Worm (Caenorhabditis elegans) whole organism, L1 larva: ENCODE data around the gene nsph-3.2.

Source experiments
- ceh-63 ChIP-seq: fragments of 200-800 bp; sonication (Bioruptor generic); optimal IDR thresholded peaks from 2 replicates; lab custom pipeline; 2018; ENCODE audit warnings: mild to moderate bottlenecking, missing genetic modification characterization, missing compliant biosample characterization
- ceh-8 ChIP-seq: fragments of 200-800 bp; sonication (Bioruptor generic); optimal IDR thresholded peaks from 2 replicates; lab custom pipeline; 2018; ENCODE audit warnings: mild to moderate bottlenecking, missing genetic modification characterization, moderate library complexity, missing compliant biosample characterization
- fkh-8 ChIP-seq: sonication (generic microtip); optimal IDR thresholded peaks from 2 replicates; lab custom pipeline; 2016; ENCODE audit warnings: mild to moderate bottlenecking, missing genetic modification characterization, missing compliant biosample characterization
- lsy-2 ChIP-seq, 2 experiments: fragments of 150-350 bp; optimal IDR thresholded peaks; 2 replicates each; lab custom pipeline; 2014; ENCODE audit warnings: missing biosample characterization in 2 of 2, missing genetic modification characterization in 2 of 2
- mdl-1 ChIP-seq, 2 experiments: fragments of 150-350 bp; optimal IDR thresholded peaks; 2 replicates each; lab custom pipeline; 2014 to 2017; ENCODE audit warnings: missing biosample characterization in 2 of 2, missing genetic modification characterization in 2 of 2, inconsistent platforms in 1 of 2
- nhr-12 ChIP-seq: sonication (generic microtip); optimal IDR thresholded peaks from 2 replicates; lab custom pipeline; 2017; ENCODE audit warnings: missing biosample characterization, missing genetic modification characterization
- pax-3 ChIP-seq: fragments of 200-800 bp; sonication (Bioruptor generic); optimal IDR thresholded peaks from 2 replicates; lab custom pipeline; 2018; ENCODE audit warnings: mild to moderate bottlenecking, missing genetic modification characterization, moderate library complexity, missing compliant biosample characterization
- pqm-1 ChIP-seq: sonication (generic microtip); optimal IDR thresholded peaks from 3 replicates; lab custom pipeline; 2017; ENCODE audit warnings: missing biosample characterization, missing genetic modification characterization
- skn-1 ChIP-seq: fragments of 150-350 bp; optimal IDR thresholded peaks from 2 replicates; lab custom pipeline; 2014; ENCODE audit warnings: missing biosample characterization, missing genetic modification characterization
- swsn-7 ChIP-seq: sonication (generic microtip); optimal IDR thresholded peaks from 2 replicates; lab custom pipeline; 2016; ENCODE audit warnings: missing genetic modification characterization, missing compliant biosample characterization
- tlp-1 ChIP-seq: fragments of 150-350 bp; optimal IDR thresholded peaks from 2 replicates; lab custom pipeline; 2014; ENCODE audit warnings: missing biosample characterization, missing genetic modification characterization
- xbp-1 ChIP-seq: sonication (generic microtip); optimal IDR thresholded peaks from 2 replicates; lab custom pipeline; 2016; ENCODE audit warnings: missing genetic modification characterization, missing compliant biosample characterization
- ztf-11 ChIP-seq, 2 experiments: sonication (generic microtip); optimal IDR thresholded peaks; 2 replicates each; lab custom pipeline; 2016 to 2017; ENCODE audit warnings: missing genetic modification characterization in 2 of 2, missing biosample characterization in 1 of 2, missing compliant biosample characterization in 1 of 2

Gene nsph-3.2

DNA sequence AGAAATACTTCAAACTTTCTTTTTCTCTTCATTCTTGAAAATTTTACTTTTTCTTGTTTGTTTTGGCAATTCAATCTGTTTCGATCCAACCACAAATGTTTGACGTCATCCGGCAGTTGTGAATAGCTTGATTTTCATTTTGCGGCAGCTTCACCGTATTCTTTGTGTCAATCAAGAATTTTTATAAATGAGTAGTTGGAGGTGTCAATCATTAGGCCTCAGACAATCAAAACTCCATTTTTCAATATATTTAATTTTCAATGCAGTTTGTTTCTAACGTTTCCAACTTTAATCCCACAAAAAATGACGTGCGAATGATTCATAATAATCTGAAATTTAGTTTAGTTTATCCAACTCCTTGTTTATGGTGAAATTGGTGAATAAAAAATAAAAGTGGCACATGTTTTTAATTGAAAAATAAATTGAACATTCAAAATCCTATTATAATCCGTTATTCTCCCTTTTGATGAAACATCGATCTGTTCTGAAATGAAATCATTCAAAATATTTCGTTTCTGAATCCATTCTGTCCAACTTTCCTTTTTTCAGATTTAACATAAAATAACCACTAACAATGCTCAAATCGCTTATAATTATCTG lies 44.9 kb downstream of the nsph-3.2 start, which contains the start of gene ttr-53:
Gene ttr-53, plus strand, starts transcription at position 550 of the 600 bp plus-strand sequence.
- TF ChIP-seq ztf-11 (tag; optimal IDR thresholded peaks at IDR 0.05; lab: Kevin White, UChicago): no peak
- TF ChIP-seq nhr-12: no peak
- TF ChIP-seq pqm-1 (tag; lab: Kevin White, UChicago): no peak
- TF ChIP-seq ceh-8 (GFP tag; lab: Kevin White, UChicago): no peak
- no peak for TF ChIP-seq swsn-7
- TF ChIP-seq mdl-1 (tag; optimal IDR thresholded peaks at IDR 0.05; lab: Kevin White, UChicago): no peak
- no peak for TF ChIP-seq tlp-1 (tag; lab: Kevin White, UChicago)
- no peak for TF ChIP-seq xbp-1 (tag; lab: Kevin White, UChicago)

DNA sequence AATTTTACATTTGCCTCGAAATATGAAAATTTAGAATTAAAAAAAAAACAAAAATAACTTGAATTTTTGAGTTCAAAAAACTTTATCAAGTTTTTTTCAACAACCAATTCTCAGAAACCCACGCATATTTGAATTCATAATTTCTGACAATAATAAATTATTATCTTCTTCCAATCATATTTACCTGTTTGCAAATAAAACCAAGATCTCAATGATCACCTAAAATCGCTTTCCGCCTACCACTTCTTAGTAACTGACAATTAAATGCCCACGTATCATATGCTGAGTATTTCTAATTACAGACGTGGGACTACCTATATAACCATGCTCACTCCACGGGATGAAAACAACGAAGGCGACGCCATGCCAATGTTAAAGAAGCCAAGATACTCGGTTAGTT lies 49.0 kb downstream of the nsph-3.2 start, which contains the start of gene pps-1:
Gene pps-1, plus strand, starts transcription at position 301 of the 400 bp plus-strand sequence.
- TF ChIP-seq ceh-63 (GFP tag; lab: Kevin White, UChicago) (no peak), fkh-8 (tag; lab: Kevin White, UChicago) (peak; percentile 6), skn-1 (tag; lab: Kevin White, UChicago) (no peak), pax-3 (tag; lab: Kevin White, UChicago) (peak; percentile 25), lsy-2 (tag; optimal IDR thresholded peaks at IDR 0.05; lab: Kevin White, UChicago) (no peak)
